Worm (Caenorhabditis elegans): ENCODE data around the gene W09H1.1.

DNA sequence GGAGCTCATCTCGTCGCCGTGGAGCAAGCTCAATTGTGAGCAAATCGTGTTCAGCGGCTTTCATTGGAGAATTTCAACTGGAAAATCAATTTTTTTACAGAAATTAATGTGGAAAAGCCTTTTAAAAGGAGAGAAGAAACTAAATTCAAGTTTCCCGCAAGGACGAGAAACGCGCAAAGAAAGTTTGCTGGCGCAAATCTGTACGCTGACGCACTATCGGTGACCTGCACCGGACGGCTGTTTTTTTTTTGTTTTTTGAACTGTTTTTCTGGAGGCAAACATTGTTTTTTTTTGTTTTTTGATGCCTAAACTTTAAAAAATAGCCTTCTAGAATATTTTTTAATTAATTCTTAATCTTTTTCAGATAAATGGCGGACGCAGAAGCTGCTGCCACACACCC lies 24.4 kb downstream of the W09H1.1 start, which contains the start of the genes hpr-17 and F32A11.1:
- TF ChIP-seq Y5F2A.4 (GFP tag; optimal IDR thresholded peaks at IDR 0.05) (no peak), skn-1 (tag; optimal IDR thresholded peaks at IDR 0.05) (no peak), mdl-1 (tag; optimal IDR thresholded peaks at IDR 0.05) (peak in 1 of 2 experiments; percentile 51)
